Worm (Caenorhabditis elegans): ENCODE results near the gene srh-71.

srh-71 gene

ce11 chrII:3100546-3100945 is 22.8 kb upstream of the srh-71 start, which contains the start of gene srg-24:
Gene srg-24, minus strand, starts transcription at chrII:3100646.
- no peak for TF ChIP-seq elt-3 (tag; optimal IDR thresholded peaks at IDR 0.05)
- TF ChIP-seq pqm-1 (tag; optimal IDR thresholded peaks at IDR 0.05) = no peak
- TF ChIP-seq nhr-76 (tag; optimal IDR thresholded peaks at IDR 0.05) = no peak
- TF ChIP-seq ceh-9 (tag; optimal IDR thresholded peaks at IDR 0.05) = no peak
- no peak for TF ChIP-seq egl-27 (tag; optimal IDR thresholded peaks at IDR 0.05)
- TF ChIP-seq hmg-11 (tag; optimal IDR thresholded peaks at IDR 0.05) = no peak
- TF ChIP-seq jun-1 (tag; optimal IDR thresholded peaks at IDR 0.05) = no peak
- TF ChIP-seq tbx-2 (tag; optimal IDR thresholded peaks at IDR 0.05) = no peak
- TF ChIP-seq ceh-28 (tag; optimal IDR thresholded peaks at IDR 0.05) = no peak
- no peak for TF ChIP-seq ztf-11 (tag; optimal IDR thresholded peaks at IDR 0.05)
- TF ChIP-seq ceh-16 (tag; optimal IDR thresholded peaks at IDR 0.05) = no peak
- no peak for TF ChIP-seq ama-1 (optimal IDR thresholded peaks at IDR 0.05)
- no peak for TF ChIP-seq nhr-43 (tag; optimal IDR thresholded peaks at IDR 0.05; ENCODE audit: poor library complexity, severe bottlenecking)
- no peak for TF ChIP-seq sea-2 (GFP tag; optimal IDR thresholded peaks at IDR 0.05)
- no peak for TF ChIP-seq fos-1 (tag; optimal IDR thresholded peaks at IDR 0.05)
- no peak for TF ChIP-seq elt-2 (tag; optimal IDR thresholded peaks at IDR 0.05)
- no peak for TF ChIP-seq skn-1 (tag; optimal IDR thresholded peaks at IDR 0.05)

ce11 chrII:3102018-3102417 is 21.3 kb upstream of the srh-71 start, which contains the start of gene clec-121:
Gene clec-121, plus strand, starts transcription at chrII:3102318.
- TF ChIP-seq skn-1 (tag; optimal IDR thresholded peaks at IDR 0.05) (no peak), jun-1 (tag; optimal IDR thresholded peaks at IDR 0.05) (no peak), nfya-1 (tag; optimal IDR thresholded peaks at IDR 0.05; ENCODE audit: insufficient read depth) (no peak), R02D3.7 (tag; optimal IDR thresholded peaks at IDR 0.05) (no peak), zag-1 (tag; optimal IDR thresholded peaks at IDR 0.05) (no peak), ztf-4 (tag; optimal IDR thresholded peaks at IDR 0.05) (no peak), mdl-1 (tag; optimal IDR thresholded peaks at IDR 0.05) (no peak), snpc-4 (tag; optimal IDR thresholded peaks at IDR 0.05) (no peak), nhr-23 (tag; optimal IDR thresholded peaks at IDR 0.05) (no peak)

ce11 chrII:3105765-3106164 is 17.5 kb upstream of the srh-71 start, which contains the start of gene clec-122:
Gene clec-122, plus strand, starts transcription at chrII:3106065.
- TF ChIP-seq zag-1 (tag; optimal IDR thresholded peaks at IDR 0.05) = no peak

- TF ChIP-seq aly-2 (tag; optimal IDR thresholded peaks at IDR 0.05) = no peak
- no peak for TF ChIP-seq nhr-23 (tag; optimal IDR thresholded peaks at IDR 0.05)
- no peak for TF ChIP-seq nhr-25 (tag; optimal IDR thresholded peaks at IDR 0.05)
- no peak for TF ChIP-seq unc-39 (tag; optimal IDR thresholded peaks at IDR 0.05)
- no peak for TF ChIP-seq egl-27 (tag; optimal IDR thresholded peaks at IDR 0.05)
- TF ChIP-seq hmg-11 (tag; optimal IDR thresholded peaks at IDR 0.05) = no peak
- no peak for TF ChIP-seq skn-1 (tag; optimal IDR thresholded peaks at IDR 0.05)
- no peak for TF ChIP-seq nhr-77 (tag; optimal IDR thresholded peaks at IDR 0.05)
- no peak for TF ChIP-seq fkh-10 (GFP tag; optimal IDR thresholded peaks at IDR 0.05)
- no peak for TF ChIP-seq ceh-28 (tag; optimal IDR thresholded peaks at IDR 0.05)
- no peak for TF ChIP-seq egl-5 (tag; optimal IDR thresholded peaks at IDR 0.05)
Observed at ce11 chrII:3108101-3108500, 15.2 kb upstream of the srh-71 start.

- TF ChIP-seq ceh-9 (tag; optimal IDR thresholded peaks at IDR 0.05) (no peak), unc-39 (tag; optimal IDR thresholded peaks at IDR 0.05) (no peak), ceh-82 (tag; optimal IDR thresholded peaks at IDR 0.05) (no peak), fos-1 (tag; optimal IDR thresholded peaks at IDR 0.05) (no peak), elt-1 (tag; optimal IDR thresholded peaks at IDR 0.05) (no peak), tbx-2 (tag; optimal IDR thresholded peaks at IDR 0.05) (no peak), ceh-16 (tag; optimal IDR thresholded peaks at IDR 0.05) (no peak), aly-2 (tag; optimal IDR thresholded peaks at IDR 0.05) (no peak), nhr-77 (tag; optimal IDR thresholded peaks at IDR 0.05) (no peak), nhr-25 (tag; optimal IDR thresholded peaks at IDR 0.05) (no peak), lin-15B (tag; optimal IDR thresholded peaks at IDR 0.05) (no peak)
Observed at ce11 chrII:3109533-3109932, 13.8 kb upstream of the srh-71 start.

ce11 chrII:3110099-3110498 is 13.2 kb upstream of the srh-71 start:
- TF ChIP-seq elt-2 (tag; optimal IDR thresholded peaks at IDR 0.05) = no peak
- TF ChIP-seq fos-1 (tag; optimal IDR thresholded peaks at IDR 0.05) = no peak
- TF ChIP-seq unc-62 (GFP tag; optimal IDR thresholded peaks at IDR 0.05) = no peak
- TF ChIP-seq egl-27 (tag; optimal IDR thresholded peaks at IDR 0.05) = no peak
- TF ChIP-seq nhr-67 (tag; optimal IDR thresholded peaks at IDR 0.05) = no peak
